Fruit fly (Drosophila melanogaster) whole organism, adult: Measurements from ENCODE around the gene Sgsh.
A peak's percentile ranks its signal among the peaks of the same experiment; 100 is the strongest.

Experiments
- CG11617 ChIP-seq: fragments of 200-800 bp; sonication (Bioruptor generic); optimal IDR thresholded peaks from 2 replicates; lab custom pipeline; 2017; ENCODE audit warnings: mild to moderate bottlenecking, missing biosample characterization, missing genetic modification reagents, missing genetic modification characterization
- CG12768 ChIP-seq: fragments of 200-800 bp; sonication (Bioruptor generic); optimal IDR thresholded peaks from 2 replicates; lab custom pipeline; 2017; ENCODE audit warnings: missing biosample characterization, missing genetic modification characterization, mild to moderate bottlenecking, moderate library complexity, missing genetic modification reagents
- CG14711 ChIP-seq: fragments of 200-800 bp; sonication (Bioruptor generic); optimal IDR thresholded peaks from 2 replicates; lab custom pipeline; 2018; ENCODE audit warnings: missing biosample characterization, mild to moderate bottlenecking, missing genetic modification characterization, moderate library complexity
- CG1620 ChIP-seq: fragments of 200-800 bp; sonication (Bioruptor generic); optimal IDR thresholded peaks from 2 replicates; lab custom pipeline; 2016; ENCODE audit warnings: missing biosample characterization, missing genetic modification characterization
- CG33017 ChIP-seq: fragments of 200-800 bp; sonication (Bioruptor generic); optimal IDR thresholded peaks from 2 replicates; lab custom pipeline; 2018; ENCODE audit warnings: missing biosample characterization, mild to moderate bottlenecking, missing genetic modification characterization, moderate library complexity
- CG5204 ChIP-seq: fragments of 200-800 bp; sonication (Bioruptor generic); optimal IDR thresholded peaks from 2 replicates; lab custom pipeline; 2016; ENCODE audit warnings: missing biosample characterization, missing genetic modification characterization
- CG7045 ChIP-seq: fragments of 200-800 bp; sonication (Bioruptor generic); optimal IDR thresholded peaks from 2 replicates; lab custom pipeline; 2017; ENCODE audit warnings: missing biosample characterization, mild to moderate bottlenecking, missing genetic modification characterization
- CG7101 ChIP-seq: fragments of 200-800 bp; sonication (Bioruptor generic); optimal IDR thresholded peaks from 2 replicates; lab custom pipeline; 2018; ENCODE audit warnings: missing biosample characterization, mild to moderate bottlenecking, missing genetic modification characterization, moderate library complexity
- Clk ChIP-seq: fragments of 200-800 bp; sonication (Bioruptor generic); optimal IDR thresholded peaks from 2 replicates; lab custom pipeline; 2017; ENCODE audit warnings: missing biosample characterization, missing genetic modification characterization
- Crg-1 ChIP-seq: fragments of 200-800 bp; sonication (Bioruptor generic); optimal IDR thresholded peaks from 2 replicates; lab custom pipeline; 2016; ENCODE audit warnings: missing biosample characterization, missing genetic modification characterization
- Hr96 ChIP-seq: fragments of 200-800 bp; sonication (Bioruptor generic); optimal IDR thresholded peaks from 2 replicates; lab custom pipeline; 2016; ENCODE audit warnings: missing biosample characterization, missing genetic modification characterization
- Mnt ChIP-seq: fragments of 200-800 bp; sonication (Bioruptor generic); optimal IDR thresholded peaks from 2 replicates; lab custom pipeline; 2016; ENCODE audit warnings: missing biosample characterization, mild to moderate bottlenecking, missing genetic modification characterization
- bab1 ChIP-seq: fragments of 200-800 bp; sonication (Bioruptor generic); optimal IDR thresholded peaks from 3 replicates; lab custom pipeline; 2019; ENCODE audit warnings: missing biosample characterization, mild to moderate bottlenecking, missing genetic modification characterization, moderate library complexity
- cic ChIP-seq: fragments of 200-800 bp; sonication (Bioruptor generic); optimal IDR thresholded peaks from 2 replicates; lab custom pipeline; 2017; ENCODE audit warnings: missing biosample characterization, mild to moderate bottlenecking, missing genetic modification characterization, moderate library complexity
- cnc ChIP-seq, 2 experiments: fragments of >200 bp; optimal IDR thresholded peaks; 2 replicates each; lab custom pipeline; 2017
- kay ChIP-seq: fragments of 200-800 bp; sonication (Bioruptor generic); peaks from one replicate; lab custom pipeline; 2016; ENCODE audit warnings: missing biosample characterization, missing genetic modification characterization, borderline replicate concordance
- ovo ChIP-seq: fragments of 200-800 bp; sonication (Bioruptor generic); optimal IDR thresholded peaks from 2 replicates; lab custom pipeline; 2016; ENCODE audit warnings: missing biosample characterization, missing genetic modification characterization
- pad ChIP-seq: fragments of 200-800 bp; sonication (Bioruptor generic); optimal IDR thresholded peaks from 3 replicates; lab custom pipeline; 2017; ENCODE audit warnings: missing biosample characterization, missing genetic modification characterization, mild to moderate bottlenecking, moderate library complexity, missing genetic modification reagents
- tj ChIP-seq: fragments of 200-800 bp; sonication (Bioruptor generic); optimal IDR thresholded peaks from 3 replicates; lab custom pipeline; 2017; ENCODE audit warnings: missing biosample characterization, mild to moderate bottlenecking, missing genetic modification characterization, moderate library complexity
- toe ChIP-seq: fragments of 200-800 bp; sonication (Bioruptor generic); optimal IDR thresholded peaks from 2 replicates; lab custom pipeline; 2016; ENCODE audit warnings: missing biosample characterization, missing genetic modification characterization

Gene Sgsh

DNA sequence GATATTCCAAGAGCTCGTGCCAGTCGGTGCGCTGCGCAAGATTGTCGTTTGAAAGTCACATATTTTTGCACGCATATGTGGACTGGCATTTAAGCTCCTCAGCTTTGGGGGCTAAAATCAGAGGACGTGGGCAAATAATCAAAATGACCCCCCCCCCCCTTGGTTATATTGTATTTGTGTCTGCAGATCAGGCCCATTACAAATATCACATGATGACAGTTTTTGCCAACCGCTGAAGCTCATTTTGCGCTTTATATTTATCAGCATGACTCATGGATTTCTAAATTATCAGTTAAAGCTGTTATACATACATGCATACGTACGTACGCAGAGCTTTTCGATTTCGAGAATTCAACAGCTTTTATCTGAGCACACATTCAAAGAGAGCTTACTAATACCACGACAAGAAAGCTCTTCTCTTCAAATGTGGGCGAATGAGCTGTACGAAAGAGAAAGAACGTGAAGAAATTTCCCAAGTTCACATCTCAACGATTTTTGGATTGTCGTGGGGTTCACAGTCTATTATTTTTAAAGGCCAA is 4.1 kb upstream of the Sgsh start:
- peak; percentile 44 for TF ChIP-seq CG14711 (tag; lab: Kevin White, UChicago)
- peak; percentile 95 to 99 for TF ChIP-seq cnc (optimal IDR thresholded peaks at IDR 0.05; lab: Kevin White, UChicago)
- TF ChIP-seq cic = peak; percentile 82
- TF ChIP-seq CG5204 (GFP tag; lab: Kevin White, UChicago) = no peak
- TF ChIP-seq Mnt (GFP tag; lab: Kevin White, UChicago) = peak; percentile 65
- peak; percentile 65 for TF ChIP-seq CG33017 (tag; lab: Kevin White, UChicago)
- TF ChIP-seq CG7101 (tag; lab: Kevin White, UChicago) = peak; percentile 56
- peak; percentile 83 for TF ChIP-seq bab1
- TF ChIP-seq CG1620 (GFP tag; lab: Kevin White, UChicago) = no peak
- peak; percentile 59 for TF ChIP-seq Hr96 (GFP tag; lab: Kevin White, UChicago)
- peak; percentile 36 for TF ChIP-seq CG7045
- peak; percentile 99 for TF ChIP-seq kay (GFP tag; lab: Kevin White, UChicago)
- no peak for TF ChIP-seq Clk (GFP tag; lab: Kevin White, UChicago)
- TF ChIP-seq tj (GFP tag; lab: Kevin White, UChicago) = peak; percentile 94
- peak; percentile 14 for TF ChIP-seq Crg-1
- TF ChIP-seq CG11617 (GFP tag; lab: Kevin White, UChicago) = peak; percentile 57
- TF ChIP-seq toe (GFP tag; lab: Kevin White, UChicago) = no peak
- peak; percentile 81 for TF ChIP-seq CG12768 (GFP tag; lab: Kevin White, UChicago)
- no peak for TF ChIP-seq ovo (GFP tag; lab: Kevin White, UChicago)
- peak; percentile 56 for TF ChIP-seq pad

DNA sequence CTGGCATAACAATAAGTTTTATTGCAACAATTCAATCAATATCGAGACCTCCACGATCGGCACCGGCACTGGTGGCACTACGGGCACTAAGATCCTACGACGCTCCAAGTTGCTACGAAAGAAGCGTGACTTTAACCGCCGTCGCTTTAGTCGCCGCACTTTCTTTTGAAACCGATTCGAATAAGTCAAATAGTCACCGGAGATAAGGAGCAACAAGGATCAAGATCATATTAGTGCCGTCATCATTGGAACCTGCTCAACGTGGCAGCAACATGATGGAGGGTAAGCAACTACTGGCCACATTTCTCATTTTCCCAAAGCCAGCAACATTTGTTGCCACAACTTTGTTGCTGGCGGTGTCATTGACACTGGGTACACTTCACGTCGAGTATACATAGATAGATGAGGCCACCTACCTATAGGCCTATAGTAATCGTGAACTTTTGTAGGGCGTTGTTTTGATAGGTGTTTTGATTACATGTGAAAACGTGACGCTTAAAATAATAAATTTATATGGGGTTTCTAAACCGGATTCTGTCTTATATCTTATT is 3.0 kb upstream of the Sgsh start:
- TF ChIP-seq cic (peak; percentile 46), Hr96 (GFP tag; lab: Kevin White, UChicago) (no peak)

DNA sequence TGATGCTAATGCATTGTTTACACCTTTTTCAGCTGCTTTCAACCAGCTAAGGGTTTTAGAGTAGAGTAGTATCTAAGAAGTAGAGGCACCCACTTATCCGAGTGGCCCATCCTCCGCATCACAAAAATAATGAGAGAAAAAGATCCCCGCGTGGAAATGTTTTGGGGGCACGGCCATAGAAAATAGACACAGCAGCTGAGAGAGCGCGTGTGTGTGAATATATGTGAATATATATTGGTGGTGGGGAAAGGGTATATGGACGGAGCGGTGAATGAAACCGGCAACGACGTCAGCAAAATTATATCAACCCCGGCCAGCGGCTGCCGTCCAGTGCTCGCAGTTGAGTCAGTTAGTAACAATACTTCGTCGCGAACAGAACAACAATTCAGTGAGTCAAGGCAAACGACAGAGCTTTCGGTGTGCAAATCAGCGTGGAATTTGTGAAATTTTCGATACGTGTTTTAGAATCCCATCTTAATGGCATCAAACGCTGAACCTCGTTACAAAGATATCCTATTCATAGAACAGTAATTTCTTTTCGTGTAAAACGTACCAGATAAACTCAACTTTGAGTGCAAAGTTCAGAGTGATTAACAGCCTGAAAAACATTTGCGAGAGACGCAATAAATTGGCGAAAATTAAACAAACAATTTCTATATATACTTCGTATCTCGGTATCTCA is 2.0 kb upstream of the Sgsh start, which contains the start of gene Xrp1:
TSS of gene Xrp1 (plus strand) at position 375 of the 682 bp plus-strand sequence.
- peak; percentile 50 for TF ChIP-seq CG7101 (tag; lab: Kevin White, UChicago)
- TF ChIP-seq CG33017 (tag; lab: Kevin White, UChicago) = peak; percentile 65
- TF ChIP-seq CG5204 (GFP tag; lab: Kevin White, UChicago) = no peak
- TF ChIP-seq CG7045 = no peak
- no peak for TF ChIP-seq Crg-1
- TF ChIP-seq bab1 = peak; percentile 3
- TF ChIP-seq CG12768 (GFP tag; lab: Kevin White, UChicago) = peak; percentile 79
- TF ChIP-seq CG14711 (tag; lab: Kevin White, UChicago) = no peak
- TF ChIP-seq CG11617 (GFP tag; lab: Kevin White, UChicago) = no peak
- no peak for TF ChIP-seq CG1620 (GFP tag; lab: Kevin White, UChicago)
- TF ChIP-seq Mnt (GFP tag; lab: Kevin White, UChicago) = peak; percentile 71
- peak; percentile 14 for TF ChIP-seq pad
- no peak for TF ChIP-seq Clk (GFP tag; lab: Kevin White, UChicago)
- TF ChIP-seq cnc (optimal IDR thresholded peaks at IDR 0.05; lab: Kevin White, UChicago) = no peak
- no peak for TF ChIP-seq Hr96 (GFP tag; lab: Kevin White, UChicago)
- TF ChIP-seq cic = peak; percentile 68
- no peak for TF ChIP-seq toe (GFP tag; lab: Kevin White, UChicago)
- TF ChIP-seq tj (GFP tag; lab: Kevin White, UChicago) = peak; percentile 94
- peak; percentile 85 for TF ChIP-seq kay (GFP tag; lab: Kevin White, UChicago)
- peak; percentile 28 for TF ChIP-seq ovo (GFP tag; lab: Kevin White, UChicago)

DNA sequence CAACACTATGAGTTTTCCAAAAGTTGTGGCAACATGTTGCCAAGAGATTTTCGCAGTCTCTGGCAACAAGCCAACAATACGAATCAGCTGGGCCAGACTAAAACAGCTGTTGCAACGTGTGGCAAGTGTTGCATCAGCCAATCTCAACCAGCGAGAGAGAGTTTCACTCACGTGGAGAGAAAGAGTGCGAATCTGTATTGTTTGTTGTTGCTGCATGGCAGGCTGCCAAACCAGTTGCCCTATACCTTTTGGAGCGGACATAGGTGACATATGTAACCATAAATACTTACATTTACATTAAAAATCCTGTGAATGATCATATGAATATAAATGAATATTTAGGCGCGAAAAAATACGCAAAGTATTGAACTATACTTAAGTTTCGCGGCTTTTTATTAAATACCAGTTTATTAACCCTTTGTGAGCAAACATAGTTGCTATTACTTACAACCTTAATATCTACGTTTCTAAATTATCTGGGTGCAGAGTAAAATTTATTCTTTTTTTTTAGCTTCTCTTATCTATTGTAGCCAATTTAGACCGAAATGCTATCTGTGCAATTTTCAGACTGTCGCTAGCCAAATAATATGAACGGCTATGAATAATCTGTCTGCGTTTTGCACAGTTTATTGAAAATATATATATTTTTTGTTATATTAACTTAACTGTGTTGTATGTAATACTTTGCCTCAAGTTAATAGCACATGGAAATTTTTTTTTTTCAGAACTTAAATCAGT is 1.3 kb upstream of the Sgsh start:
- TF ChIP-seq toe (GFP tag; lab: Kevin White, UChicago) = peak; percentile 33
- no peak for TF ChIP-seq Hr96 (GFP tag; lab: Kevin White, UChicago)
- peak; percentile 80 for TF ChIP-seq kay (GFP tag; lab: Kevin White, UChicago)
- no peak for TF ChIP-seq cic
- TF ChIP-seq CG33017 (tag; lab: Kevin White, UChicago) = peak; percentile 13
- peak; percentile 4 for TF ChIP-seq CG14711 (tag; lab: Kevin White, UChicago)

DNA sequence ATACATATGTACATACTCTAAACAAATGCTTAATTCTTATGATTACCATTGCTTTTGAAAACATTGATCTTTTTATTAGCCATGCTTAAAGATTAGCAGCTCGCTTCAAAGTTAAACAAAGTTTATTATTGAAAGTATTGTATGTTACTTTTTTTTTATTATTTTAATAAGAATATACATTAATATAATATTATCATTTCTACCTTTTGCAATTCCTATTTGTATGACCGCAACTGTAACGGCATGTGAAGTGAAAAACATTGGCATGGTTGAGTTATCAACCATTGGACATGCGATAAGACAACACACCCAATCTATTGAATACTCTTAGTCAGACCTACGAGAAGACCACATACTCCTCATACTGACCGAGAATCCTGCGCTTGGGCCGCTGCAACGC is 1.8 kb downstream of the Sgsh start:
- TF ChIP-seq CG7101 (tag; lab: Kevin White, UChicago) (peak; percentile 12), CG7045 (no peak)

DNA sequence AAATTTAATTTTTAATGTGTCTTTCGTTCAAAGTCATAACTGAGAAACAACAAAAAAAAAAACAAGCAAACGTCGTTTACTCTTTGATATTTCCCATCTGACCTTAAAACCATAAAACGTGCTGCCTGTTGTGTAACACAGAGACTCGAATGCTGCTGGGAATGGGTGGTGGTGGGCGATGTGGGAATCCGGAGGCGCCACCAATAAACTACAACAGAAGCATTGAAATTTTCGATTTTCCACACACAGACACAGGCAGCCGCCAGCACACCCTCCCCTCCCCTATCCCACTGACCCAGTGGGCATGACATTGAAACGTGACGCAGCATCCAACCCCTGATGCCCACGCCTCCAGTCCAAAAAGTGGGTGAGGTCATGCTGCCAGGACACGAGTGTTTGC is 2.4 kb downstream of the Sgsh start:
- TF ChIP-seq Mnt (GFP tag; lab: Kevin White, UChicago) (no peak), kay (GFP tag; lab: Kevin White, UChicago) (peak; percentile 63)
